Fruit fly (Drosophila melanogaster) whole organism, embryonic: ENCODE results near the gene mnd.

Experiments
- Adf1 ChIP-seq: fragments of 200-800 bp; sonication (Bioruptor generic); IDR thresholded peaks from 2 replicates; pipeline ENCODE4 v1.3.6; 2022; ENCODE audit warnings: missing biosample characterization, missing genetic modification characterization
- Atf-2 ChIP-seq: fragments of 200-800 bp; sonication (Bioruptor generic); optimal IDR thresholded peaks from 2 replicates; lab custom pipeline; 2016; ENCODE audit warnings: missing biosample characterization, missing genetic modification characterization
- B-H1 ChIP-seq: fragments of 200-800 bp; sonication (Bioruptor generic); IDR thresholded peaks from 3 replicates; pipeline ENCODE4 v1.3.6; 2022; ENCODE audit warnings: missing biosample characterization, missing genetic modification characterization
- BEAF-32 ChIP-seq: fragments of 200-800 bp; sonication (Bioruptor generic); optimal IDR thresholded peaks from 3 replicates; lab custom pipeline; 2017; ENCODE audit warnings: missing biosample characterization, missing genetic modification characterization, mild to moderate bottlenecking, moderate library complexity, missing genetic modification reagents
- CG11085 ChIP-seq: fragments of 200-800 bp; sonication (Bioruptor generic); IDR thresholded peaks from 2 replicates; pipeline ENCODE4 v1.3.6; 2022; ENCODE audit warnings: missing biosample characterization, missing genetic modification characterization
- CG11398 ChIP-seq: fragments of 200-800 bp; sonication (Bioruptor generic); optimal IDR thresholded peaks from 2 replicates; lab custom pipeline; 2016; ENCODE audit warnings: missing biosample characterization, missing genetic modification characterization
- CG11560 ChIP-seq: fragments of 200-800 bp; sonication (Bioruptor generic); IDR thresholded peaks from 3 replicates; pipeline ENCODE4 v1.3.6; 2022; ENCODE audit warnings: missing biosample characterization, missing genetic modification characterization
- CG15479 ChIP-seq: fragments of 200-800 bp; sonication (Bioruptor generic); optimal IDR thresholded peaks from 3 replicates; lab custom pipeline; 2019; ENCODE audit warnings: missing biosample characterization, mild to moderate bottlenecking, missing genetic modification characterization, moderate library complexity
- CG16779 ChIP-seq: fragments of 200-800 bp; sonication (Bioruptor generic); IDR thresholded peaks from 2 replicates; pipeline ENCODE4 v1.3.6; 2022; ENCODE audit warnings: missing biosample characterization, missing genetic modification characterization
- CG17802 ChIP-seq: fragments of 200-800 bp; sonication (Bioruptor generic); optimal IDR thresholded peaks from 2 replicates; lab custom pipeline; 2018; ENCODE audit warnings: missing biosample characterization, mild to moderate bottlenecking, missing genetic modification characterization, moderate library complexity
- CG1792 ChIP-seq: fragments of 200-800 bp; sonication (Bioruptor generic); optimal IDR thresholded peaks from 2 replicates; lab custom pipeline; 2016; ENCODE audit warnings: missing biosample characterization, missing genetic modification characterization
- CG18599 ChIP-seq: fragments of 200-800 bp; sonication (Bioruptor generic); optimal IDR thresholded peaks from 3 replicates; lab custom pipeline; 2017; ENCODE audit warnings: missing biosample characterization, missing genetic modification characterization, mild to moderate bottlenecking, moderate library complexity, missing genetic modification reagents
- CG18619 ChIP-seq: fragments of 200-800 bp; sonication (Bioruptor generic); optimal IDR thresholded peaks from 3 replicates; lab custom pipeline; 2017; ENCODE audit warnings: missing biosample characterization, mild to moderate bottlenecking, missing genetic modification characterization
- CG18764 ChIP-seq: fragments of 200-800 bp; sonication (Bioruptor generic); optimal IDR thresholded peaks from 3 replicates; lab custom pipeline; 2016; ENCODE audit warnings: missing biosample characterization, missing genetic modification characterization
- CG4282 ChIP-seq: fragments of 200-800 bp; sonication (Bioruptor generic); optimal IDR thresholded peaks from 2 replicates; lab custom pipeline; 2016; ENCODE audit warnings: missing biosample characterization, missing genetic modification characterization
- CG6272 ChIP-seq: fragments of 200-800 bp; sonication (Bioruptor generic); IDR thresholded peaks from 2 replicates; pipeline ENCODE4 v1.3.6; 2022; ENCODE audit warnings: missing biosample characterization, missing genetic modification characterization
- CG6683 ChIP-seq: fragments of 200-800 bp; sonication (Bioruptor generic); optimal IDR thresholded peaks from 2 replicates; lab custom pipeline; 2017; ENCODE audit warnings: missing biosample characterization, mild to moderate bottlenecking, missing genetic modification characterization, missing genetic modification reagents
- CG8944 ChIP-seq: fragments of 200-800 bp; sonication (Bioruptor generic); optimal IDR thresholded peaks from 3 replicates; lab custom pipeline; 2016; ENCODE audit warnings: missing biosample characterization, missing genetic modification characterization
- CG9932 ChIP-seq: fragments of 200-800 bp; sonication (Bioruptor generic); IDR thresholded peaks from 2 replicates; pipeline ENCODE4 v1.3.6; 2022; ENCODE audit warnings: missing biosample characterization, missing genetic modification characterization
- Dad ChIP-seq: fragments of 200-800 bp; sonication (Bioruptor generic); optimal IDR thresholded peaks from 3 replicates; lab custom pipeline; 2016; ENCODE audit warnings: missing biosample characterization, missing genetic modification characterization
- Doc2 ChIP-seq: fragments of 200-800 bp; sonication (Bioruptor generic); IDR thresholded peaks from 2 replicates; pipeline ENCODE4 v1.3.6; 2022; ENCODE audit warnings: missing biosample characterization, missing genetic modification characterization
- Doc3 ChIP-seq: fragments of 200-800 bp; sonication (Bioruptor generic); IDR thresholded peaks from 3 replicates; pipeline ENCODE4 v1.3.6; 2022; ENCODE audit warnings: missing biosample characterization, missing genetic modification characterization; ENCODE audit not compliant: partially characterized antibody
- E2f2 ChIP-seq: fragments of 200-800 bp; sonication (Bioruptor generic); IDR thresholded peaks from 2 replicates; pipeline ENCODE4 v1.3.6; 2022; ENCODE audit warnings: missing biosample characterization, missing genetic modification characterization
- Hand ChIP-seq: fragments of 200-800 bp; sonication (Bioruptor generic); optimal IDR thresholded peaks from 2 replicates; lab custom pipeline; 2017; ENCODE audit warnings: mild to moderate bottlenecking, missing biosample characterization, missing genetic modification reagents, missing genetic modification characterization
- HmgZ ChIP-seq: fragments of 200-800 bp; sonication (Bioruptor generic); optimal IDR thresholded peaks from 2 replicates; lab custom pipeline; 2018; ENCODE audit warnings: missing biosample characterization, mild to moderate bottlenecking, missing genetic modification characterization
- Hr78 ChIP-seq, 2 experiments: fragments of 200-800 bp in 1 of 2; fragments of >200 bp in 1 of 2; sonication (Bioruptor generic) in 1 of 2; optimal IDR thresholded peaks; 2 replicates each; lab custom pipeline; 2017 to 2019; ENCODE audit warnings: missing biosample characterization in 2 of 2, missing genetic modification characterization in 2 of 2, mild to moderate bottlenecking in 1 of 2, moderate library complexity in 1 of 2
- Mrtf ChIP-seq: fragments of 200-800 bp; sonication (Bioruptor generic); IDR thresholded peaks from 3 replicates; pipeline ENCODE4 v1.3.6; 2022; ENCODE audit warnings: missing biosample characterization, missing genetic modification characterization
- Oli ChIP-seq: fragments of 200-800 bp; sonication (Bioruptor generic); optimal IDR thresholded peaks from 2 replicates; lab custom pipeline; 2018; ENCODE audit warnings: missing biosample characterization, mild to moderate bottlenecking, missing genetic modification characterization, moderate library complexity
- Scr ChIP-seq: fragments of 200-800 bp; sonication (Bioruptor generic); IDR thresholded peaks from 2 replicates; pipeline ENCODE4 v1.3.6; 2022; ENCODE audit warnings: missing biosample characterization, missing genetic modification characterization; ENCODE audit not compliant: partially characterized antibody
- Six4 ChIP-seq: fragments of 200-800 bp; sonication (Bioruptor generic); optimal IDR thresholded peaks from 2 replicates; lab custom pipeline; 2016; ENCODE audit warnings: missing biosample characterization, missing genetic modification characterization
- bbx ChIP-seq: fragments of 200-800 bp; sonication (Bioruptor generic); IDR thresholded peaks from 2 replicates; pipeline ENCODE4 v1.3.6; 2022; ENCODE audit warnings: missing biosample characterization, missing genetic modification characterization; ENCODE audit not compliant: partially characterized antibody
- cato ChIP-seq: fragments of 200-800 bp; sonication (Bioruptor generic); optimal IDR thresholded peaks from 2 replicates; lab custom pipeline; 2016; ENCODE audit warnings: missing biosample characterization, missing genetic modification characterization, borderline replicate concordance
- ems ChIP-seq: fragments of 200-800 bp; sonication (Bioruptor generic); optimal IDR thresholded peaks from 3 replicates; lab custom pipeline; 2016; ENCODE audit warnings: missing biosample characterization, missing genetic modification characterization
- en ChIP-seq: fragments of 200-800 bp; sonication (Bioruptor generic); optimal IDR thresholded peaks from 2 replicates; lab custom pipeline; 2016; ENCODE audit warnings: missing biosample characterization, missing genetic modification characterization
- gfzf ChIP-seq: fragments of 200-800 bp; sonication (Bioruptor generic); optimal IDR thresholded peaks from 2 replicates; lab custom pipeline; 2016; ENCODE audit warnings: missing biosample characterization, mild to moderate bottlenecking, missing genetic modification characterization, moderate library complexity
- grau ChIP-seq: fragments of 200-800 bp; optimal IDR thresholded peaks from 3 replicates; lab custom pipeline; 2019; ENCODE audit warnings: missing biosample characterization, mild to moderate bottlenecking, missing genetic modification characterization, moderate library complexity
- gt ChIP-seq: fragments of 200-800 bp; sonication (Bioruptor generic); IDR thresholded peaks from 2 replicates; pipeline ENCODE4 v1.3.6; 2022; ENCODE audit warnings: missing biosample characterization, missing genetic modification characterization
- hb ChIP-seq: fragments of 200-800 bp; sonication (Bioruptor generic); IDR thresholded peaks from 3 replicates; pipeline ENCODE4 v1.3.6; 2022; ENCODE audit warnings: missing biosample characterization, missing genetic modification characterization; ENCODE audit not compliant: partially characterized antibody
- lbe ChIP-seq: fragments of 200-800 bp; sonication (Bioruptor generic); optimal IDR thresholded peaks from 2 replicates; lab custom pipeline; 2016; ENCODE audit warnings: missing biosample characterization, mild to moderate bottlenecking, missing genetic modification characterization
- nerfin-2 ChIP-seq: fragments of 200-800 bp; sonication (Bioruptor generic); IDR thresholded peaks from 2 replicates; pipeline ENCODE4 v1.3.6; 2022; ENCODE audit warnings: missing biosample characterization, missing genetic modification characterization; ENCODE audit not compliant: partially characterized antibody
- nmo ChIP-seq: fragments of 200-800 bp; sonication (Bioruptor generic); optimal IDR thresholded peaks from 2 replicates; lab custom pipeline; 2018; ENCODE audit warnings: missing biosample characterization, mild to moderate bottlenecking, missing genetic modification characterization, moderate library complexity
- odd ChIP-seq: fragments of 200-800 bp; sonication (Bioruptor generic); optimal IDR thresholded peaks from 2 replicates; lab custom pipeline; 2017; ENCODE audit warnings: missing biosample characterization, mild to moderate bottlenecking, missing genetic modification characterization
- scrt ChIP-seq: fragments of 200-800 bp; sonication (Bioruptor generic); optimal IDR thresholded peaks from 2 replicates; lab custom pipeline; 2018; ENCODE audit warnings: missing biosample characterization, mild to moderate bottlenecking, missing genetic modification characterization, moderate library complexity
- sd ChIP-seq: fragments of 200-800 bp; sonication (Bioruptor generic); optimal IDR thresholded peaks from 3 replicates; lab custom pipeline; 2018; ENCODE audit warnings: missing biosample characterization, mild to moderate bottlenecking, missing genetic modification characterization, moderate library complexity
- tap ChIP-seq: fragments of 200-800 bp; optimal IDR thresholded peaks from 3 replicates; lab custom pipeline; 2019; ENCODE audit warnings: missing biosample characterization, mild to moderate bottlenecking, missing genetic modification characterization, moderate library complexity
- tx ChIP-seq: fragments of 200-800 bp; sonication (Bioruptor generic); optimal IDR thresholded peaks from 2 replicates; lab custom pipeline; 2016; ENCODE audit warnings: missing biosample characterization, missing genetic modification characterization
- unc-4 ChIP-seq: fragments of 200-800 bp; sonication (Bioruptor generic); IDR thresholded peaks from 2 replicates; pipeline ENCODE4 v1.3.6; 2022; ENCODE audit warnings: missing biosample characterization, missing genetic modification characterization; ENCODE audit not compliant: partially characterized antibody

The mnd gene

dm6 chr3L:14977536-14978495, 7.1 kb upstream of the mnd start (continued):
- TF ChIP-seq Adf1 (GFP tag; lab: Robert Waterston, UW) (peak; percentile 95), cato (peak; percentile 13), hb (no peak), lbe (GFP tag; lab: Kevin White, UChicago) (no peak), ems (GFP tag; lab: Kevin White, UChicago) (peak; percentile 29), nmo (peak; percentile 73), gt (GFP tag; lab: Robert Waterston, UW) (no peak), Hand (GFP tag; lab: Kevin White, UChicago) (no peak), CG18764 (no peak), CG6683 (no peak), tx (no peak), nerfin-2 (GFP tag; lab: Robert Waterston, UW) (0 out of 2 replicates have a peak, but pooled peaks have one; percentile 18), CG18619 (GFP tag; lab: Kevin White, UChicago) (peak; percentile 53), grau (tag; lab: Kevin White, UChicago) (peak; percentile 45), CG11085 (no peak), CG16779 (GFP tag; lab: Robert Waterston, UW) (no peak), CG9932 (GFP tag; lab: Robert Waterston, UW) (no peak), Hr78 (GFP tag; optimal IDR thresholded peaks at IDR 0.05; lab: Kevin White, UChicago) (peak in 1 of 2 experiments; percentile 94), scrt (GFP tag; lab: Kevin White, UChicago) (no peak), CG15479 (peak; percentile 91), en (GFP tag; lab: Kevin White, UChicago) (no peak), B-H1 (no peak; the same call in 2 of the 3 replicates), sd (tag; lab: Kevin White, UChicago) (no peak), Mrtf (0 out of 3 replicates have a peak, but pooled peaks have one; percentile 27), E2f2 (GFP tag; lab: Robert Waterston, UW) (0 out of 2 replicates have a peak, but pooled peaks have one; percentile 29), Doc2 (GFP tag; lab: Robert Waterston, UW) (no peak), CG17802 (tag; lab: Kevin White, UChicago) (no peak), odd (peak; percentile 59), CG4282 (GFP tag; lab: Kevin White, UChicago) (no peak), Oli (tag; lab: Kevin White, UChicago) (peak; percentile 58), CG11560 (tag; lab: Robert Waterston, UW) (no peak), Dad (no peak), Doc3 (GFP tag; lab: Robert Waterston, UW) (no peak), HmgZ (tag; lab: Kevin White, UChicago) (peak; percentile 33), CG11398 (no peak), CG1792 (GFP tag; lab: Kevin White, UChicago) (no peak), CG18599 (GFP tag; lab: Kevin White, UChicago) (no peak), CG6272 (GFP tag; lab: Robert Waterston, UW) (no peak), tap (tag; lab: Kevin White, UChicago) (no peak), Scr (GFP tag; lab: Robert Waterston, UW) (no peak), bbx (GFP tag; lab: Robert Waterston, UW) (peak; percentile 61), unc-4 (GFP tag; lab: Robert Waterston, UW) (no peak), Six4 (peak; percentile 24), CG8944 (GFP tag; lab: Kevin White, UChicago) (peak; percentile 42), gfzf (GFP tag; lab: Kevin White, UChicago) (no peak), Atf-2 (GFP tag; lab: Kevin White, UChicago) (peak; percentile 22), BEAF-32 (no peak)
